Fruit fly (Drosophila melanogaster): ENCODE data around the gene OdsH.
A peak's percentile ranks its signal among the peaks of the same experiment; 100 is the strongest.

OdsH gene

dm6 chrX:17799070-17799802 lies 8.4 kb downstream of the OdsH start (continued):
- TF ChIP-seq lilli (GFP tag; optimal IDR thresholded peaks at IDR 0.05) (no peak), sc (optimal IDR thresholded peaks at IDR 0.05) (no peak), sc (GFP tag; optimal IDR thresholded peaks at IDR 0.05) (peak; percentile 40), CG31224 (GFP tag; IDR thresholded peaks at IDR 0.05) (no peak), gsb-n (tag; optimal IDR thresholded peaks at IDR 0.05) (peak; percentile 19), CG14441 (GFP tag; IDR thresholded peaks at IDR 0.05) (no peak), dysf (GFP tag; IDR thresholded peaks at IDR 0.05) (peak; percentile 48; the same call in 2 of the 3 replicates), CG15479 (GFP tag; optimal IDR thresholded peaks at IDR 0.05) (peak; percentile 24), gcm (GFP tag; optimal IDR thresholded peaks at IDR 0.05) (no peak), klu (GFP tag; IDR thresholded peaks at IDR 0.05) (no peak), CG10274 (GFP tag; optimal IDR thresholded peaks at IDR 0.05) (peak; percentile 89), CG15601 (tag; optimal IDR thresholded peaks at IDR 0.05) (peak; percentile 31), fd3F (GFP tag; optimal IDR thresholded peaks at IDR 0.05) (no peak), zfh1 (GFP tag; IDR thresholded peaks at IDR 0.05) (0 out of 3 replicates have a peak, but pooled peaks have one; percentile 7), CG7372 (GFP tag; IDR thresholded peaks at IDR 0.05) (no peak), CG17385 (GFP tag; optimal IDR thresholded peaks at IDR 0.05) (peak; percentile 4), CG17186 (GFP tag; optimal IDR thresholded peaks at IDR 0.05) (no peak), dmrt99B (tag; optimal IDR thresholded peaks at IDR 0.05) (peak; percentile 54), ro (GFP tag; IDR thresholded peaks at IDR 0.05) (no peak), TFAM (GFP tag; optimal IDR thresholded peaks at IDR 0.05) (no peak), CG4820 (GFP tag; optimal IDR thresholded peaks at IDR 0.05) (peak; percentile 2), CG8765 (GFP tag; IDR thresholded peaks at IDR 0.05) (no peak), CG14710 (tag; optimal IDR thresholded peaks at IDR 0.05) (peak; percentile 41), Abd-B (GFP tag; optimal IDR thresholded peaks at IDR 0.05) (peak; percentile 39), CG17912 (GFP tag; optimal IDR thresholded peaks at IDR 0.05) (no peak), Tbp (GFP tag; optimal IDR thresholded peaks at IDR 0.05) (no peak), lmd (GFP tag; IDR thresholded peaks at IDR 0.05) (peak; percentile 26; the same call in 1 of the 2 replicates), CG9876 (GFP tag; optimal IDR thresholded peaks at IDR 0.05) (no peak), CG8359 (GFP tag; optimal IDR thresholded peaks at IDR 0.05; ENCODE audit: borderline replicate concordance) (no peak), Stat92E (GFP tag; optimal IDR thresholded peaks at IDR 0.05) (no peak), nmo (GFP tag; optimal IDR thresholded peaks at IDR 0.05) (peak; percentile 60), otp (GFP tag; IDR thresholded peaks at IDR 0.05) (no peak), CG6765 (GFP tag; optimal IDR thresholded peaks at IDR 0.05) (no peak), CG10366 (GFP tag; IDR thresholded peaks at IDR 0.05) (0 out of 2 replicates have a peak, but pooled peaks have one; percentile 10), CG8281 (tag; optimal IDR thresholded peaks at IDR 0.05) (no peak), CG3838 (GFP tag; optimal IDR thresholded peaks at IDR 0.05) (no peak), twi (tag; optimal IDR thresholded peaks at IDR 0.05) (peak; percentile 20), stwl (tag; optimal IDR thresholded peaks at IDR 0.05) (no peak), CG31365 (tag; optimal IDR thresholded peaks at IDR 0.05) (no peak), CG17829 (tag; optimal IDR thresholded peaks at IDR 0.05) (peak; percentile 50), fd64A (GFP tag; optimal IDR thresholded peaks at IDR 0.05) (no peak), peb (GFP tag; IDR thresholded peaks at IDR 0.05) (no peak), crp (GFP tag; optimal IDR thresholded peaks at IDR 0.05) (no peak), Hr51 (GFP tag; optimal IDR thresholded peaks at IDR 0.05) (peak in 1 of 2 experiments; percentile 39), CG1832 (GFP tag; optimal IDR thresholded peaks at IDR 0.05) (no peak), pan (optimal IDR thresholded peaks at IDR 0.05) (no peak), pan (GFP tag; optimal IDR thresholded peaks at IDR 0.05 in 1 of 2, IDR thresholded peaks at IDR 0.05 in 1 of 2) (peak in 1 of 2 experiments; percentile 34), HLH3B (GFP tag; IDR thresholded peaks at IDR 0.05) (peak; percentile 36; the same call in 1 of the 2 replicates), CG13894 (tag; optimal IDR thresholded peaks at IDR 0.05) (no peak)
